Worm (Caenorhabditis elegans): ENCODE results near the gene fbxa-5.

Gene fbxa-5

DNA sequence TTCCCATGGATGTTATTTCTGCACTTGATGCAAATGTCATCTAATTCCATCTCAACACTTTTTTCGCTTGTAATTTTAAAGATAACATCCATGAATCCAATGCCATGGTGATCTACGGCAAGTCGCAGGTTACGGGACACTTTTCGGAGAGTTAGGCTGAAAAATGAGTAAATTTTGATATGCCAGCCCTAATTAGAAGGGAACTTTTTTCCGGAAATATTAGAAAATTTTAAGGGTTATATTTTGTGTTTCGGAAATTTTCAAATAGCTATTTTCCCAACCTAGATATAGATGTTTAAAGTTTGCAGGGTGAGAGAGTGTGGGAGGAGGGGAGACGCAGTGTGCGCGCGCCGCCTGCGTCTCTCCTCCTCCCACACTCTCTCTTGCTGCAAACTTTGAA, 32.8 kb downstream of the fbxa-5 start:
- TF ChIP-seq fos-1 (tag; optimal IDR thresholded peaks at IDR 0.05) (no peak), ceh-16 (tag; optimal IDR thresholded peaks at IDR 0.05) (no peak), sma-9 (GFP tag; optimal IDR thresholded peaks at IDR 0.05) (no peak), sma-9 (tag; optimal IDR thresholded peaks at IDR 0.05) (no peak), elt-3 (tag; optimal IDR thresholded peaks at IDR 0.05) (no peak), unc-62 (GFP tag; optimal IDR thresholded peaks at IDR 0.05) (no peak), gmeb-1 (tag; optimal IDR thresholded peaks at IDR 0.05) (no peak), F13H6.1 (tag; optimal IDR thresholded peaks at IDR 0.05) (no peak), ZK546.5 (tag; optimal IDR thresholded peaks at IDR 0.05) (no peak)

DNA sequence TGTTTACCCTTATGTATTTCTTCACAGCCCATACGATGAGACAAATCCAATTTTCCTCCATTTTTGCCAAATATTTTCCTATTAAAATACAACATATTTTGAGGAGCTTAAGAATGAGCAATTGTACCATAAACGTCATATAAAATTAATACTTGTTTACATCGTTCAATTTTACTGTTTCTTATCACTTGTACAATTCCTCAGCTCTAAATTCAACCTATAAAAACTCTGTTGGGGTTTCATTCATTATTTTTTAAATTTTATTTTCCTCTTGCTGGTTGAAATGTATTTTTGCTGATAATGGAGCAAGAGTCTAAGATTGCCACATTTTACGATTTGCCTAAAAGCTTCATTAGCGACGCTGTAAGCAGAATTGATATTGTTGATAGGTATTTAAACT, 36.7 kb downstream of the fbxa-5 start, which contains the start of gene fbxa-75:
fbxa-75 (plus strand) TSS at position 301 of the 400 bp plus-strand sequence.
- TF ChIP-seq C34F6.9 (tag; optimal IDR thresholded peaks at IDR 0.05) (no peak), ztf-1 (GFP tag; conservative IDR thresholded peaks at IDR 0.05) (no peak), crh-2 (tag; optimal IDR thresholded peaks at IDR 0.05) (no peak)

DNA sequence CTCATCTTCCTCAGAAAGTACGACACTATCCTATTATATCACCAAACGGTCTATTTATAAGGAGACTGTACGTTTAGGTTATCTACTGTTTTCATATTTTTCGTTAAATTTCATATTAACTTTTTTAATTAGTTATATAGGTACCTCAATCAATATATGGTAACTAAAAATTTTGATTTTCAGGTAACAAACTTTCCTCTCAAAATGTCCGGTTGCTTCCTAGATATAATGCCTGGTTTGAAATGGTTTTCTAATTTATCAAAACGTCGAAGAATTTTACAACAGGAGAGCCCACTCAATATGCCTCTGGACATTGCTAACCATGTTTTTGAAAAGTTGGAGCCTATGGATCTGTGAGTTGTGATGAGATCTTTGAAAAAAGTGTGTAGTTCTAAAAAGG, 42.5 kb downstream of the fbxa-5 start, which contains the start of gene fbxa-28:
fbxa-28 (plus strand) TSS at position 301 of the 400 bp plus-strand sequence.
- no peak for TF ChIP-seq ama-1 (optimal IDR thresholded peaks at IDR 0.05)
- TF ChIP-seq dmd-4 (tag; optimal IDR thresholded peaks at IDR 0.05) = no peak
- TF ChIP-seq sem-4 (tag; optimal IDR thresholded peaks at IDR 0.05) = no peak
- no peak for TF ChIP-seq mbf-1 (tag; optimal IDR thresholded peaks at IDR 0.05)
- TF ChIP-seq nhr-11 (tag; optimal IDR thresholded peaks at IDR 0.05) = no peak
- TF ChIP-seq peb-1 (tag; optimal IDR thresholded peaks at IDR 0.05) = no peak
- TF ChIP-seq gmeb-1 (tag; optimal IDR thresholded peaks at IDR 0.05) = no peak
- TF ChIP-seq aly-2 (tag; optimal IDR thresholded peaks at IDR 0.05) = no peak
- no peak for TF ChIP-seq mdl-1 (tag; optimal IDR thresholded peaks at IDR 0.05)
- TF ChIP-seq snpc-4 (tag; optimal IDR thresholded peaks at IDR 0.05) = no peak
- no peak for TF ChIP-seq ztf-11 (tag; optimal IDR thresholded peaks at IDR 0.05)
- no peak for TF ChIP-seq unc-55 (GFP tag; optimal IDR thresholded peaks at IDR 0.05)
- no peak for TF ChIP-seq F13H6.1 (tag; optimal IDR thresholded peaks at IDR 0.05)
- no peak for TF ChIP-seq R02D3.7 (tag; optimal IDR thresholded peaks at IDR 0.05)
- TF ChIP-seq C34F6.9 (tag; optimal IDR thresholded peaks at IDR 0.05) = no peak
- no peak for TF ChIP-seq lin-13 (GFP tag; optimal IDR thresholded peaks at IDR 0.05)

DNA sequence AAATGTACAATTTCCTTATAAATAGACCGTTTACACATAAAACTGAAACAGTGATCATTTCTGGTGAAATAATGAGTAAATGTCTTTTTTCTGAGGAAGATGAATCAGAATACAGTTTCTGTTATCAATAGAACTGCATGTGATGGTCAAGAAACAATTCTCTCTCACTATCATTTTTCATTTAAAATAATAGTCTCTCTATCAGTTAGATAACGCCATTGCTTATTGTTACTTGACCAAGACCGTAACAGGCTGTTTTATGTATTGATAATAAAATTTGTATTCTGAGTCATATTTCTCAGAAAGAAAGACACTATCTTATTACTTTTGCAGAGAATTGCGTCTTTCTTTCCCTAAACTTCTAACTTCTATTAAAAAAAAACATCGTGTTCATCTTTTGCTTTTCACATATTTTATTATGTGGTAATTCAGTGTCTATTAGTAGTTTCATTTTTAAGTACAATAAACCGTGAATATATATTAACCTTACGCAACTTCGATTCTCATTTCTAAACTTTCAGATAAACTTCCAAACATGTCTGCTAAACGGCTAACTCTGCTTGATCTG, 44.9 kb downstream of the fbxa-5 start, which contains the start of gene fbxa-35:
fbxa-35 (plus strand) TSS at position 518 of the 568 bp plus-strand sequence.
- TF ChIP-seq ztf-1 (GFP tag; conservative IDR thresholded peaks at IDR 0.05) = no peak
- no peak for TF ChIP-seq blmp-1 (tag; optimal IDR thresholded peaks at IDR 0.05; ENCODE audit: insufficient read depth)
- TF ChIP-seq lin-39 (tag; optimal IDR thresholded peaks at IDR 0.05) = no peak
- no peak for TF ChIP-seq skn-1 (tag; optimal IDR thresholded peaks at IDR 0.05)
- TF ChIP-seq unc-39 (tag; optimal IDR thresholded peaks at IDR 0.05) = no peak
- TF ChIP-seq fos-1 (tag; optimal IDR thresholded peaks at IDR 0.05) = peak; percentile 87

DNA sequence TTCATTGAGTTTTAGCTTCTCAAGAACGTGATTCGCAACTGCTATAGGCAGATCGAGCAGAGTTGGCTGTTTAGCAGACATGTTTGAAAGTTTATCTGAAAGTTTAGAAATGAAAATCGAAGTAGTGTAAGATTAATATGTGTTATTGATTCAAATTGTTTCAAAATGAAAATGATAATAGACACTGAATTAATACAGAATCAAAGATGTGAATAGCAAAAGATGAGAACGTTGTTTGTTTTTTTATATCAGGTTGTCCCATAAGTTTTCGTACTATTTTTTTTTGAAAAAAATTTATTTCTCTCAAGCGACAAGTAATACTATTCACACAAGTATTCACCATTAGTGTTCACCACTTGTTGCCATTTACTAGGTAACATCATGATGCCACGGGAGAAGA, 47.0 kb downstream of the fbxa-5 start, which contains the start of gene fbxa-36:
fbxa-36 (minus strand) TSS at position 101 of the 400 bp plus-strand sequence.
- TF ChIP-seq ztf-11 (tag; optimal IDR thresholded peaks at IDR 0.05) = no peak
- TF ChIP-seq dmd-4 (tag; optimal IDR thresholded peaks at IDR 0.05) = no peak
- no peak for TF ChIP-seq sma-9 (GFP tag; optimal IDR thresholded peaks at IDR 0.05)
- TF ChIP-seq sma-9 (tag; optimal IDR thresholded peaks at IDR 0.05) = no peak
- no peak for TF ChIP-seq alr-1 (tag; optimal IDR thresholded peaks at IDR 0.05)
- TF ChIP-seq nhr-11 (tag; optimal IDR thresholded peaks at IDR 0.05) = no peak
- TF ChIP-seq skn-1 (tag; optimal IDR thresholded peaks at IDR 0.05) = no peak
- no peak for TF ChIP-seq unc-62 (GFP tag; optimal IDR thresholded peaks at IDR 0.05)

DNA sequence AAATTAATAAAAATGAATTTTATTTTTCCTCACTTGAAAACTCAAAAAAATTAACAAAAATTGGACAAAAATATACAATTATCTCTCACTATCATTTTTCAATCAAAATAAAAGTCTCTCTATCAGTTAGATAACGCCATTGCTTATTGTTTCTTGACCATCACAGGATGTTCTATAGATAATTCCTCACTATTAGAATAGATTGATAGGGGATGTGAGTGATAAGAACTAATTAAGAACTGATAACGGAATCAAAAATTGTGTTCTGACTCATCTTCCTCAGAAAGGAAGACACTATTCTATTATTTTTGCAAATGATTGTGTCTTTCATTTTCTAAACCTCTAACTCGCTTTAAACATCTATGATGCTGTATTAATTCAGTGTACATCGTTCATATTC, 51.0 kb downstream of the fbxa-5 start:
- TF ChIP-seq fos-1 (tag; optimal IDR thresholded peaks at IDR 0.05) (peak; percentile 70), nhr-11 (tag; optimal IDR thresholded peaks at IDR 0.05) (no peak)

All from whole organism, L2 larva.